Fruit fly (Drosophila melanogaster): ENCODE data around the gene CG34155.

Gene CG34155

dm6 chr3R:30526799-30527465 is 33.1 kb downstream of the CG34155 start, which contains the start of gene jdp (continued):
- TF ChIP-seq run (tag; optimal IDR thresholded peaks at IDR 0.05) (no peak), wdn (GFP tag; IDR thresholded peaks at IDR 0.05) (no peak), Fer3 (tag; optimal IDR thresholded peaks at IDR 0.05) (no peak), ftz-f1 (GFP tag; optimal IDR thresholded peaks at IDR 0.05) (no peak), Eip74EF (GFP tag; optimal IDR thresholded peaks at IDR 0.05) (peak in 1 of 2 experiments; percentile 8), kay (GFP tag; optimal IDR thresholded peaks at IDR 0.05) (peak; percentile 72), CG10147 (GFP tag; optimal IDR thresholded peaks at IDR 0.05) (no peak), odd (GFP tag; optimal IDR thresholded peaks at IDR 0.05) (no peak), wor (GFP tag; IDR thresholded peaks at IDR 0.05) (no peak), sd (tag; optimal IDR thresholded peaks at IDR 0.05) (peak; percentile 43), nau (GFP tag; optimal IDR thresholded peaks at IDR 0.05) (no peak), CG8388 (GFP tag; optimal IDR thresholded peaks at IDR 0.05) (no peak), Rfx (GFP tag; IDR thresholded peaks at IDR 0.05) (peak; percentile 49; the same call in 1 of the 2 replicates), CG9437 (GFP tag; optimal IDR thresholded peaks at IDR 0.05) (no peak), Rx (GFP tag; IDR thresholded peaks at IDR 0.05) (no peak), tna (GFP tag; IDR thresholded peaks at IDR 0.05; ENCODE audit: partially characterized antibody) (peak; percentile 31; the same call in 1 of the 2 replicates), CG8924 (tag; optimal IDR thresholded peaks at IDR 0.05) (peak; percentile 5), Gsc (GFP tag; IDR thresholded peaks at IDR 0.05) (no peak), zfh1 (GFP tag; IDR thresholded peaks at IDR 0.05) (no peak), sna (GFP tag; IDR thresholded peaks at IDR 0.05; ENCODE audit: partially characterized antibody) (no peak), CG3065 (GFP tag; optimal IDR thresholded peaks at IDR 0.05) (no peak), prd (optimal IDR thresholded peaks at IDR 0.05) (no peak), prd (GFP tag; IDR thresholded peaks at IDR 0.05) (no peak), CG8290 (GFP tag; optimal IDR thresholded peaks at IDR 0.05) (no peak), CG8290 (tag; optimal IDR thresholded peaks at IDR 0.05) (peak in 1 of 2 experiments; percentile 26), CG31224 (GFP tag; IDR thresholded peaks at IDR 0.05) (no peak), Chrac-16 (GFP tag; optimal IDR thresholded peaks at IDR 0.05) (no peak), twi (tag; optimal IDR thresholded peaks at IDR 0.05) (no peak), CG6791 (GFP tag; IDR thresholded peaks at IDR 0.05; ENCODE audit: partially characterized antibody) (0 out of 3 replicates have a peak, but pooled peaks have one; percentile 29), gro (GFP tag; optimal IDR thresholded peaks at IDR 0.05) (no peak), gsb-n (tag; optimal IDR thresholded peaks at IDR 0.05) (no peak), CG13296 (GFP tag; optimal IDR thresholded peaks at IDR 0.05) (peak; percentile 3), B-H2 (GFP tag; optimal IDR thresholded peaks at IDR 0.05) (no peak), Doc2 (GFP tag; IDR thresholded peaks at IDR 0.05) (no peak), MTF-1 (GFP tag; optimal IDR thresholded peaks at IDR 0.05; ENCODE audit: borderline replicate concordance) (no peak), CG9797 (GFP tag; optimal IDR thresholded peaks at IDR 0.05) (no peak), D (optimal IDR thresholded peaks at IDR 0.05) (no peak), D (GFP tag; optimal IDR thresholded peaks at IDR 0.05) (no peak), pros (GFP tag; optimal IDR thresholded peaks at IDR 0.05) (no peak), hbn (GFP tag; IDR thresholded peaks at IDR 0.05; ENCODE audit: partially characterized antibody) (no peak), sima (GFP tag; optimal IDR thresholded peaks at IDR 0.05) (no peak), Sox102F (GFP tag; optimal IDR thresholded peaks at IDR 0.05) (no peak), Deaf1 (tag; optimal IDR thresholded peaks at IDR 0.05) (peak; percentile 98), Oaz (GFP tag; IDR thresholded peaks at IDR 0.05) (no peak), Hr51 (GFP tag; optimal IDR thresholded peaks at IDR 0.05) (no peak), Bgb (GFP tag; IDR thresholded peaks at IDR 0.05; ENCODE audit: partially characterized antibody) (peak; percentile 45; the same call in 1 of the 2 replicates), CG6175 (GFP tag; IDR thresholded peaks at IDR 0.05) (0 out of 3 replicates have a peak, but pooled peaks have one; percentile 7), CG42726 (GFP tag; IDR thresholded peaks at IDR 0.05; ENCODE audit: partially characterized antibody) (0 out of 2 replicates have a peak, but pooled peaks have one; percentile 50), crc (GFP tag; optimal IDR thresholded peaks at IDR 0.05) (no peak), CG33213 (GFP tag; optimal IDR thresholded peaks at IDR 0.05) (no peak)

All from whole organism, embryonic.